Worm (Caenorhabditis elegans) whole organism, L4/young adult: ENCODE results near the gene R07B1.6.

Source experiments
- W03F9.2 ChIP-seq: fragments of 150-350 bp; optimal IDR thresholded peaks from 2 replicates; lab custom pipeline; 2014; ENCODE audit warnings: missing biosample characterization, missing genetic modification characterization
- him-1 ChIP-seq: sonication (generic microtip); optimal IDR thresholded peaks from 2 replicates; lab custom pipeline; 2016; ENCODE audit warnings: missing genotype, missing genetic modification reagents, missing genetic modification characterization, missing compliant biosample characterization

DNA sequence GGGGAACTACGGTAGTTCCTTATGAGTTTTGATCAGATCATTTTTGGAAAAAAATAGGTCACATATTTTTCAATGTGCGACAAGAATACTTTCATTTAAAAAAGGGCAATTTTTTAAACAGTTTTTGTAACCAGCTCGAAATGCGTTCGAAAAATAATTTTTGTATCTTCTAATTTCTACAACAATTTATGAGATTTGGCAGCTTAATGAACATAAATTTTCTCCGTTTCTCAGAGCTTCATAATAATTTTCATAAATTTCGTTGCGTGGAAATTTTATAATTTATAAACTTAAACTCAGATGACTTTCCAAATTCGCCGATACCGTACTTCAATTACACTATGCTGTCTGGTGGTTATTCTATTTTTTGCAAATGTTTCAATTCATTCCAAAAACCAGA is 28.4 kb downstream of the R07B1.6 start, which contains the start of gene F21G4.3:
- TF ChIP-seq him-1 (tag; lab: Kevin White, UChicago), result no peak
- TF ChIP-seq W03F9.2 (tag; lab: Kevin White, UChicago), result no peak
